Worm (Caenorhabditis elegans): Measurements from ENCODE around the gene K08F8.7.

Gene K08F8.7

DNA sequence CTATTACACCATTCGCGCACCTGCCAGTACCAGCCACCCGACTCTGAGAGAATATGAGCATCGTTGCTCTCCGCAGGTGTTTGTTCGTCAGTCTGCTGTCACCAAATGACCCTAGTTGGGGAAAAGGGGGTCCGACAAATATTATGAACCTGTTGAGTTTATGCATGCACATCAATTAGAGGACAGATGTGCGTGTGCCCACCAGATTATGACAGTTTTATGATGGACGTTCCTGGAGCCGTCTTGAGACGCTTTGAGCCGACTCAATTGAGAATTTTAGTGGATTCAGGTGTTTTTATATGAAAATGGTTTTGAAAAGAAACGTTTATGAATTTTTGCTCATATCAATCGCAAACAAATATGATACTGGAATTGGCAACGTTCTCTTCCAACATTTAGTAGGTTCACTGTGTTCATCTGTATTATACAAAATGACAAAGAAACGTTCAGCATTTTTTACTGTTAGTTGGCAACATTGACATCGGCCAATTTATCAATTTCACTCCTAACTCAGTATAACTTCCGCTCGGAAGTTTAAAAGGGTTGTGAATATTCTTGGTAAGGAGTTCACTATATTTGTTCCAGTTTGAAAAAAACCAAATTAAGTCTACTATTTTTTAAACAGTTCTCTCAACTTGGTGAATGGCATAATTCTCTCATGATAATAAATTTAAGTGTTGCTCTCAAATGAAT, 7.8 kb downstream of the K08F8.7 start (continued):
- peak; percentile 71 for TF ChIP-seq nhr-102 (tag; optimal IDR thresholded peaks at IDR 0.05)
- no peak for TF ChIP-seq F49E8.2 (tag; optimal IDR thresholded peaks at IDR 0.05; ENCODE audit: borderline replicate concordance)
- no peak for TF ChIP-seq lin-15B (tag; optimal IDR thresholded peaks at IDR 0.05)
- peak; percentile 49 for TF ChIP-seq nhr-48 (tag; optimal IDR thresholded peaks at IDR 0.05)
- TF ChIP-seq mes-2 (tag; optimal IDR thresholded peaks at IDR 0.05; ENCODE audit: poor library complexity, severe bottlenecking) = peak; percentile 57
- TF ChIP-seq lin-1 (GFP tag; IDR thresholded peaks at IDR 0.05) = peak; percentile 40; the same call in 1 of the 2 replicates
- peak; percentile 70 for TF ChIP-seq hlh-11 (tag; optimal IDR thresholded peaks at IDR 0.05)
- no peak for TF ChIP-seq zip-11 (GFP tag; IDR thresholded peaks at IDR 0.05)
- TF ChIP-seq dmd-9 (GFP tag; IDR thresholded peaks at IDR 0.05) = no peak; the same call in 1 of the 2 replicates
- TF ChIP-seq duxl-1 (tag; optimal IDR thresholded peaks at IDR 0.05; ENCODE audit: poor library complexity) = peak; percentile 83
- TF ChIP-seq daf-8 (GFP tag; IDR thresholded peaks at IDR 0.05) = no peak
- no peak for TF ChIP-seq spr-3 (GFP tag; optimal IDR thresholded peaks at IDR 0.05)
- TF ChIP-seq dpl-1 (GFP tag; optimal IDR thresholded peaks at IDR 0.05) = no peak
- no peak; the same call in 1 of the 2 replicates for TF ChIP-seq madf-9 (GFP tag; conservative IDR thresholded peaks at IDR 0.05)
- peak; percentile 58; the same call in 1 of the 2 replicates for TF ChIP-seq lin-38 (GFP tag; IDR thresholded peaks at IDR 0.05)
- TF ChIP-seq ztf-7 (tag; optimal IDR thresholded peaks at IDR 0.05) = no peak
- TF ChIP-seq unc-130 (GFP tag; optimal IDR thresholded peaks at IDR 0.05) = no peak
- no peak for TF ChIP-seq ceh-44 (GFP tag; IDR thresholded peaks at IDR 0.05)
- TF ChIP-seq nhr-76 (tag; optimal IDR thresholded peaks at IDR 0.05) = peak; percentile 4
- TF ChIP-seq D1046.2 (GFP tag; IDR thresholded peaks at IDR 0.05) = peak; percentile 75
- no peak for TF ChIP-seq F10B5.3 (tag; optimal IDR thresholded peaks at IDR 0.05)
- no peak for TF ChIP-seq unc-39 (tag; optimal IDR thresholded peaks at IDR 0.05)
- no peak for TF ChIP-seq zip-2 (tag; optimal IDR thresholded peaks at IDR 0.05)
- TF ChIP-seq cey-2 (tag; optimal IDR thresholded peaks at IDR 0.05; ENCODE audit: borderline replicate concordance, insufficient read depth) = no peak
- TF ChIP-seq nhr-28 (tag; optimal IDR thresholded peaks at IDR 0.05) = peak; percentile 15
- peak; percentile 82 for TF ChIP-seq T26A8.4 (GFP tag; IDR thresholded peaks at IDR 0.05)
- TF ChIP-seq ceh-20 (GFP tag; IDR thresholded peaks at IDR 0.05) = peak; percentile 78; the same call in 1 of the 2 replicates
- TF ChIP-seq aly-2 (tag; optimal IDR thresholded peaks at IDR 0.05) = no peak
- 0 out of 2 replicates have a peak, but pooled peaks have one; percentile 25 for TF ChIP-seq egl-43 (GFP tag; IDR thresholded peaks at IDR 0.05)
- no peak for TF ChIP-seq fkh-10 (GFP tag; optimal IDR thresholded peaks at IDR 0.05)
- no peak for TF ChIP-seq ceh-32 (tag; optimal IDR thresholded peaks at IDR 0.05; ENCODE audit: poor library complexity)
- no peak for TF ChIP-seq F26F4.8 (GFP tag; conservative IDR thresholded peaks at IDR 0.05)
- TF ChIP-seq dmd-6 (GFP tag; IDR thresholded peaks at IDR 0.05) = peak; percentile 52
- peak in 1 of 2 experiments; percentile 45 for TF ChIP-seq hif-1 (tag; optimal IDR thresholded peaks at IDR 0.05)
- no peak for TF ChIP-seq R02D3.7 (tag; optimal IDR thresholded peaks at IDR 0.05)
- TF ChIP-seq Y105C5A.15 (GFP tag; IDR thresholded peaks at IDR 0.05) = 0 out of 2 replicates have a peak, but pooled peaks have one; percentile 34
- TF ChIP-seq zag-1 (tag; optimal IDR thresholded peaks at IDR 0.05) = no peak
- no peak for TF ChIP-seq ces-1 (GFP tag; optimal IDR thresholded peaks at IDR 0.05)
- peak; percentile 58; the same call in 1 of the 2 replicates for TF ChIP-seq snpc-1.2 (GFP tag; IDR thresholded peaks at IDR 0.05)
- TF ChIP-seq dve-1 (tag; optimal IDR thresholded peaks at IDR 0.05; ENCODE audit: insufficient read depth) = peak; percentile 75
- TF ChIP-seq pha-4 (GFP tag; IDR thresholded peaks at IDR 0.05) = no peak; the same call in 1 of the 2 replicates
- TF ChIP-seq pha-4 (tag; optimal IDR thresholded peaks at IDR 0.05) = no peak
- TF ChIP-seq nhr-6 (tag; optimal IDR thresholded peaks at IDR 0.05) = peak; percentile 30
- TF ChIP-seq zfp-2 (tag; optimal IDR thresholded peaks at IDR 0.05) = no peak
- TF ChIP-seq lin-29 (GFP tag; IDR thresholded peaks at IDR 0.05) = 0 out of 2 replicates have a peak, but pooled peaks have one; percentile 20
- TF ChIP-seq ceh-28 (tag; optimal IDR thresholded peaks at IDR 0.05) = no peak
- TF ChIP-seq jun-1 (tag; optimal IDR thresholded peaks at IDR 0.05) = no peak
- TF ChIP-seq egl-27 (tag; optimal IDR thresholded peaks at IDR 0.05) = no peak
- TF ChIP-seq ZK337.2 (GFP tag; IDR thresholded peaks at IDR 0.05) = no peak

Measured in whole organism, L4 larva.